Fruit fly (Drosophila melanogaster): ENCODE data around the gene Jhbp15.
A peak's percentile ranks its signal among the peaks of the same experiment; 100 is the strongest.

The Jhbp15 gene

dm6 chr3R:21078211-21078610 lies 27.4 kb upstream of the Jhbp15 start:
- TF ChIP-seq Dif (GFP tag; optimal IDR thresholded peaks at IDR 0.05; ENCODE audit: partially characterized antibody) (no peak), N (GFP tag; optimal IDR thresholded peaks at IDR 0.05) (no peak), h (GFP tag; optimal IDR thresholded peaks at IDR 0.05) (peak; percentile 34), Jra (GFP tag; optimal IDR thresholded peaks at IDR 0.05) (no peak), br (GFP tag; optimal IDR thresholded peaks at IDR 0.05) (peak; percentile 17), Myc (optimal IDR thresholded peaks at IDR 0.05) (no peak), Vsx2 (GFP tag; optimal IDR thresholded peaks at IDR 0.05; ENCODE audit: partially characterized antibody) (no peak), lola (GFP tag; optimal IDR thresholded peaks at IDR 0.05) (no peak), dsf (GFP tag; optimal IDR thresholded peaks at IDR 0.05; ENCODE audit: borderline replicate concordance) (no peak), sv (GFP tag; optimal IDR thresholded peaks at IDR 0.05) (no peak), usp (GFP tag; optimal IDR thresholded peaks at IDR 0.05) (no peak), jim (GFP tag; optimal IDR thresholded peaks at IDR 0.05) (no peak), Abd-B (GFP tag; optimal IDR thresholded peaks at IDR 0.05) (no peak), Mio (GFP tag; optimal IDR thresholded peaks at IDR 0.05) (no peak)

dm6 chr3R:21077577-21077976 lies 26.8 kb upstream of the Jhbp15 start:
- TF ChIP-seq dl (GFP tag; optimal IDR thresholded peaks at IDR 0.05; ENCODE audit: insufficient read depth in 1 of 2, partially characterized antibody in 2 of 2) (peak in 1 of 2 experiments; percentile 9), Rel (GFP tag; optimal IDR thresholded peaks at IDR 0.05) (no peak), Rel (tag; optimal IDR thresholded peaks at IDR 0.05) (no peak), CrebA (GFP tag; optimal IDR thresholded peaks at IDR 0.05; ENCODE audit: borderline replicate concordance) (no peak)

dm6 chr3R:21073707-21074106 lies 22.9 kb upstream of the Jhbp15 start, which contains the start of gene dmrt93B:
Gene dmrt93B (plus strand): TSS chr3R:21074007.
- TF ChIP-seq Dif (GFP tag; optimal IDR thresholded peaks at IDR 0.05; ENCODE audit: partially characterized antibody) (no peak), Mio (GFP tag; optimal IDR thresholded peaks at IDR 0.05) (no peak), Myc (optimal IDR thresholded peaks at IDR 0.05) (no peak), Jra (GFP tag; optimal IDR thresholded peaks at IDR 0.05) (no peak), GATAd (GFP tag; optimal IDR thresholded peaks at IDR 0.05) (no peak), sv (GFP tag; optimal IDR thresholded peaks at IDR 0.05) (no peak), Vsx2 (GFP tag; optimal IDR thresholded peaks at IDR 0.05; ENCODE audit: partially characterized antibody) (no peak), CG9705 (GFP tag; optimal IDR thresholded peaks at IDR 0.05) (no peak), br (GFP tag; optimal IDR thresholded peaks at IDR 0.05) (no peak), dl (GFP tag; optimal IDR thresholded peaks at IDR 0.05; ENCODE audit: insufficient read depth in 1 of 2, partially characterized antibody in 2 of 2) (no peak), ey (GFP tag; optimal IDR thresholded peaks at IDR 0.05) (no peak), h (GFP tag; optimal IDR thresholded peaks at IDR 0.05) (no peak)

- TF ChIP-seq Myc (optimal IDR thresholded peaks at IDR 0.05) (peak; percentile 19), Rel (GFP tag; optimal IDR thresholded peaks at IDR 0.05) (no peak), Rel (tag; optimal IDR thresholded peaks at IDR 0.05) (peak; percentile 53), sage (GFP tag; optimal IDR thresholded peaks at IDR 0.05) (no peak), brk (GFP tag; optimal IDR thresholded peaks at IDR 0.05) (no peak)
Observed at dm6 chr3R:21073141-21073540, 22.4 kb upstream of the Jhbp15 start, which contains the start of gene r-l. Gene r-l (minus strand): TSS chr3R:21073319.

- TF ChIP-seq br (GFP tag; optimal IDR thresholded peaks at IDR 0.05) (no peak), Abd-B (GFP tag; optimal IDR thresholded peaks at IDR 0.05) (no peak), dl (GFP tag; optimal IDR thresholded peaks at IDR 0.05; ENCODE audit: insufficient read depth in 1 of 2, partially characterized antibody in 2 of 2) (no peak), psq (GFP tag; optimal IDR thresholded peaks at IDR 0.05) (no peak), ey (GFP tag; optimal IDR thresholded peaks at IDR 0.05) (no peak), CrebA (GFP tag; optimal IDR thresholded peaks at IDR 0.05; ENCODE audit: borderline replicate concordance) (no peak), Myc (optimal IDR thresholded peaks at IDR 0.05) (no peak), pan (optimal IDR thresholded peaks at IDR 0.05) (no peak), Mio (GFP tag; optimal IDR thresholded peaks at IDR 0.05) (no peak), CG9705 (GFP tag; optimal IDR thresholded peaks at IDR 0.05) (no peak), rgr (GFP tag; optimal IDR thresholded peaks at IDR 0.05) (no peak), h (GFP tag; optimal IDR thresholded peaks at IDR 0.05) (no peak)
Observed at dm6 chr3R:21071943-21072500, 21.2 kb upstream of the Jhbp15 start.

dm6 chr3R:21071312-21071711 lies 20.5 kb upstream of the Jhbp15 start:
- TF ChIP-seq fru (GFP tag; optimal IDR thresholded peaks at IDR 0.05): no peak
- no peak for TF ChIP-seq ey (GFP tag; optimal IDR thresholded peaks at IDR 0.05)
- no peak for TF ChIP-seq lola (GFP tag; optimal IDR thresholded peaks at IDR 0.05)
- TF ChIP-seq h (GFP tag; optimal IDR thresholded peaks at IDR 0.05): no peak
- TF ChIP-seq pan (optimal IDR thresholded peaks at IDR 0.05): no peak
- no peak for TF ChIP-seq sage (GFP tag; optimal IDR thresholded peaks at IDR 0.05)
- TF ChIP-seq Rel (GFP tag; optimal IDR thresholded peaks at IDR 0.05): no peak
- no peak for TF ChIP-seq Rel (tag; optimal IDR thresholded peaks at IDR 0.05)
- TF ChIP-seq Sp1 (GFP tag; optimal IDR thresholded peaks at IDR 0.05): no peak
- no peak for TF ChIP-seq Mio (GFP tag; optimal IDR thresholded peaks at IDR 0.05)
- TF ChIP-seq Dif (GFP tag; optimal IDR thresholded peaks at IDR 0.05; ENCODE audit: partially characterized antibody): no peak

Measured in whole organism, wandering third instar larva.